Worm (Caenorhabditis elegans): ENCODE results near the gene F54F2.9.
A peak's percentile ranks its signal among the peaks of the same experiment; 100 is the strongest.

Gene F54F2.9

ce11 chrIII:8809245-8809971 is 17.6 kb downstream of the F54F2.9 start, which contains the start of gene prx-19 (continued):
- TF ChIP-seq nhr-11 (tag; optimal IDR thresholded peaks at IDR 0.05) (no peak), nhr-23 (tag; optimal IDR thresholded peaks at IDR 0.05) (peak; percentile 53), unc-39 (tag; optimal IDR thresholded peaks at IDR 0.05) (no peak), daf-12 (tag; optimal IDR thresholded peaks at IDR 0.05) (no peak), nhr-77 (tag; optimal IDR thresholded peaks at IDR 0.05) (no peak), nhr-76 (tag; optimal IDR thresholded peaks at IDR 0.05) (no peak), nhr-25 (tag; optimal IDR thresholded peaks at IDR 0.05) (peak; percentile 76), ztf-4 (tag; optimal IDR thresholded peaks at IDR 0.05) (no peak), jun-1 (tag; optimal IDR thresholded peaks at IDR 0.05) (no peak), snpc-4 (tag; optimal IDR thresholded peaks at IDR 0.05) (no peak), nhr-67 (tag; optimal IDR thresholded peaks at IDR 0.05) (no peak), lin-15B (tag; optimal IDR thresholded peaks at IDR 0.05) (peak; percentile 63), aly-2 (tag; optimal IDR thresholded peaks at IDR 0.05) (no peak), hmg-11 (tag; optimal IDR thresholded peaks at IDR 0.05) (no peak), nfya-1 (tag; optimal IDR thresholded peaks at IDR 0.05; ENCODE audit: insufficient read depth) (peak; percentile 72), ceh-9 (tag; optimal IDR thresholded peaks at IDR 0.05) (no peak), fkh-2 (tag; optimal IDR thresholded peaks at IDR 0.05) (no peak), R02D3.7 (tag; optimal IDR thresholded peaks at IDR 0.05) (no peak), elt-1 (tag; optimal IDR thresholded peaks at IDR 0.05) (no peak), pqm-1 (tag; optimal IDR thresholded peaks at IDR 0.05) (no peak), tbx-2 (tag; optimal IDR thresholded peaks at IDR 0.05) (no peak), ceh-16 (tag; optimal IDR thresholded peaks at IDR 0.05) (no peak), mdl-1 (tag; optimal IDR thresholded peaks at IDR 0.05) (no peak), ZK546.5 (tag; optimal IDR thresholded peaks at IDR 0.05) (no peak), elt-2 (tag; optimal IDR thresholded peaks at IDR 0.05) (peak; percentile 61), ceh-28 (tag; optimal IDR thresholded peaks at IDR 0.05) (peak; percentile 23), eor-1 (tag; optimal IDR thresholded peaks at IDR 0.05) (no peak), ceh-82 (tag; optimal IDR thresholded peaks at IDR 0.05) (no peak), skn-1 (tag; optimal IDR thresholded peaks at IDR 0.05) (peak; percentile 57)

- no peak for TF ChIP-seq ceh-16 (tag; optimal IDR thresholded peaks at IDR 0.05)
Observed at ce11 chrIII:8807246-8807645, 19.8 kb downstream of the F54F2.9 start, which contains the start of gene F54F2.7. F54F2.7 (minus strand) TSS chrIII:8807346.

DNA sequence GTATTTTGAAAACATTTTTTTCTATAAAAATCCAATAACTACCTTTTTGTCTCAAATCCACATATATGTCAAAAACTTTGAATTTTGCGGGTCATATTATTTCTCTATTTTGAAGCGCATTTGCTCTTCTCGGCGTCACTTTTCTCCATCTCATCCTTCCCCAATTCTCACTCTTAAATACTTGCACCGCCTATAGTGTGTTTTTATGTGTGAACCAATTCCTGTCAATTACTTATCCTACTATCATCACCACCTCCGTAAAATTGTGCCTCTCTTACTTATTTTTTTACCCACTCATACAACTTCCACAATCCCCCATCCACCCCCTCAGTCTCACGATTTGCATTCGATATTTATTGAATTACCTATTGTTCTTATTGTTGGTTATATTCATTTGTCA is 21.2 kb downstream of the F54F2.9 start:
- no peak for TF ChIP-seq lin-15B (tag; optimal IDR thresholded peaks at IDR 0.05)
- no peak for TF ChIP-seq nhr-67 (tag; optimal IDR thresholded peaks at IDR 0.05)
- no peak for TF ChIP-seq tbx-2 (tag; optimal IDR thresholded peaks at IDR 0.05)
- TF ChIP-seq eor-1 (tag; optimal IDR thresholded peaks at IDR 0.05): no peak
- TF ChIP-seq aly-2 (tag; optimal IDR thresholded peaks at IDR 0.05): no peak
- TF ChIP-seq nhr-76 (tag; optimal IDR thresholded peaks at IDR 0.05): no peak
- TF ChIP-seq fkh-2 (tag; optimal IDR thresholded peaks at IDR 0.05): no peak
- TF ChIP-seq egl-5 (tag; optimal IDR thresholded peaks at IDR 0.05): no peak
- TF ChIP-seq elt-3 (tag; optimal IDR thresholded peaks at IDR 0.05): no peak
- no peak for TF ChIP-seq ztf-4 (tag; optimal IDR thresholded peaks at IDR 0.05)
- TF ChIP-seq skn-1 (tag; optimal IDR thresholded peaks at IDR 0.05): no peak
- no peak for TF ChIP-seq elt-2 (tag; optimal IDR thresholded peaks at IDR 0.05)
- no peak for TF ChIP-seq nhr-43 (tag; optimal IDR thresholded peaks at IDR 0.05; ENCODE audit: poor library complexity, severe bottlenecking)
- no peak for TF ChIP-seq lsy-12 (tag; optimal IDR thresholded peaks at IDR 0.05)
- TF ChIP-seq unc-62 (GFP tag; optimal IDR thresholded peaks at IDR 0.05): no peak
- TF ChIP-seq egl-27 (tag; optimal IDR thresholded peaks at IDR 0.05): no peak
- no peak for TF ChIP-seq ceh-82 (tag; optimal IDR thresholded peaks at IDR 0.05)

Measured in whole organism, L3 larva.